Fruit fly (Drosophila melanogaster) whole organism, embryonic: ENCODE data around the gene CG46440.

ENCODE experiments used
- Adf1 ChIP-seq: fragments of 200-800 bp; sonication (Bioruptor generic); IDR thresholded peaks from 2 replicates; pipeline ENCODE4 v1.3.6; 2022; ENCODE audit warnings: missing biosample characterization, missing genetic modification characterization
- Bdp1 ChIP-seq: fragments of 200-800 bp; sonication (Bioruptor generic); optimal IDR thresholded peaks from 3 replicates; lab custom pipeline; 2016; ENCODE audit warnings: missing biosample characterization, missing genetic modification characterization
- BtbVII ChIP-seq: fragments of 200-800 bp; sonication (Bioruptor generic); optimal IDR thresholded peaks from 3 replicates; lab custom pipeline; 2017; ENCODE audit warnings: missing biosample characterization, mild to moderate bottlenecking, missing genetic modification characterization
- CG10147 ChIP-seq: fragments of 200-800 bp; sonication (Bioruptor generic); optimal IDR thresholded peaks from 2 replicates; lab custom pipeline; 2019; ENCODE audit warnings: missing biosample characterization, mild to moderate bottlenecking, missing genetic modification characterization, moderate library complexity
- CG10209 ChIP-seq: fragments of 200-800 bp; sonication (Bioruptor generic); optimal IDR thresholded peaks from 3 replicates; lab custom pipeline; 2017; ENCODE audit warnings: missing biosample characterization, mild to moderate bottlenecking, missing genetic modification characterization, missing genetic modification reagents
- CG10267 ChIP-seq: fragments of 200-800 bp; sonication (Bioruptor generic); optimal IDR thresholded peaks from 2 replicates; lab custom pipeline; 2018; ENCODE audit warnings: missing biosample characterization, mild to moderate bottlenecking, missing genetic modification characterization, moderate library complexity
- CG10431 ChIP-seq: fragments of 200-800 bp; sonication (Bioruptor generic); optimal IDR thresholded peaks from 3 replicates; lab custom pipeline; 2018; ENCODE audit warnings: missing biosample characterization, mild to moderate bottlenecking, missing genetic modification characterization
- CG11696 ChIP-seq: fragments of 200-800 bp; sonication (Bioruptor generic); IDR thresholded peaks from 2 replicates; pipeline ENCODE4 v1.3.6; 2022; ENCODE audit warnings: missing biosample characterization, missing genetic modification characterization
- CG1233 ChIP-seq: fragments of 200-800 bp; sonication (Bioruptor generic); optimal IDR thresholded peaks from 4 replicates; lab custom pipeline; 2018; ENCODE audit warnings: missing biosample characterization, mild to moderate bottlenecking, missing genetic modification characterization
- CG13287 ChIP-seq: fragments of 200-800 bp; sonication (Bioruptor generic); IDR thresholded peaks from 2 replicates; pipeline ENCODE4 v1.3.6; 2022; ENCODE audit warnings: missing biosample characterization, missing genetic modification characterization; ENCODE audit not compliant: partially characterized antibody
- CG14860 ChIP-seq: fragments of 200-800 bp; sonication (Bioruptor generic); IDR thresholded peaks from 3 replicates; pipeline ENCODE4 v1.3.6; 2022; ENCODE audit warnings: missing biosample characterization, missing genetic modification characterization; ENCODE audit not compliant: partially characterized antibody
- CG15479 ChIP-seq: fragments of 200-800 bp; sonication (Bioruptor generic); optimal IDR thresholded peaks from 3 replicates; lab custom pipeline; 2019; ENCODE audit warnings: missing biosample characterization, mild to moderate bottlenecking, missing genetic modification characterization, moderate library complexity
- CG15601 ChIP-seq: fragments of 200-800 bp; sonication (Bioruptor generic); optimal IDR thresholded peaks from 3 replicates; lab custom pipeline; 2019; ENCODE audit warnings: missing biosample characterization, mild to moderate bottlenecking, missing genetic modification characterization, moderate library complexity
- CG17359 ChIP-seq: fragments of 200-800 bp; sonication (Bioruptor generic); optimal IDR thresholded peaks from 3 replicates; lab custom pipeline; 2018; ENCODE audit warnings: missing biosample characterization, mild to moderate bottlenecking, missing genetic modification characterization, moderate library complexity
- CG2712 ChIP-seq: fragments of 200-800 bp; optimal IDR thresholded peaks from 3 replicates; lab custom pipeline; 2019; ENCODE audit warnings: missing biosample characterization, mild to moderate bottlenecking, missing genetic modification characterization, moderate library complexity
- CG30020 ChIP-seq: fragments of 200-800 bp; optimal IDR thresholded peaks from 2 replicates; lab custom pipeline; 2019; ENCODE audit warnings: missing biosample characterization, mild to moderate bottlenecking, missing genetic modification characterization, moderate library complexity
- CG32772 ChIP-seq: fragments of 200-800 bp; sonication (Bioruptor generic); IDR thresholded peaks from 2 replicates; pipeline ENCODE4 v1.3.6; 2022; ENCODE audit warnings: missing biosample characterization, missing genetic modification characterization
- CG43689 ChIP-seq: fragments of 200-800 bp; sonication (Bioruptor generic); IDR thresholded peaks from 2 replicates; pipeline ENCODE4 v1.3.6; 2022; ENCODE audit warnings: missing biosample characterization, missing genetic modification characterization
- CG7357 ChIP-seq: fragments of 200-800 bp; sonication (Bioruptor generic); IDR thresholded peaks from 3 replicates; pipeline ENCODE4 v1.3.6; 2022; ENCODE audit warnings: missing biosample characterization, missing genetic modification characterization
- CG7372 ChIP-seq: fragments of 200-800 bp; sonication (Bioruptor generic); IDR thresholded peaks from 2 replicates; pipeline ENCODE4 v1.3.6; 2022; ENCODE audit warnings: missing biosample characterization, missing genetic modification characterization
- CG7839 ChIP-seq: fragments of 200-800 bp; sonication (Bioruptor generic); optimal IDR thresholded peaks from 3 replicates; lab custom pipeline; 2018; ENCODE audit warnings: missing biosample characterization, mild to moderate bottlenecking, missing genetic modification characterization, moderate library complexity
- CG8089 ChIP-seq: fragments of 200-800 bp; sonication (Bioruptor generic); optimal IDR thresholded peaks from 3 replicates; lab custom pipeline; 2016; ENCODE audit warnings: missing biosample characterization, missing genetic modification characterization
- CG9797 ChIP-seq: fragments of 200-800 bp; sonication (Bioruptor generic); optimal IDR thresholded peaks from 3 replicates; lab custom pipeline; 2018; ENCODE audit warnings: missing biosample characterization, mild to moderate bottlenecking, missing genetic modification characterization
- CG9932 ChIP-seq: fragments of 200-800 bp; sonication (Bioruptor generic); IDR thresholded peaks from 2 replicates; pipeline ENCODE4 v1.3.6; 2022; ENCODE audit warnings: missing biosample characterization, missing genetic modification characterization
- Chrac-16 ChIP-seq: fragments of 200-800 bp; sonication (Bioruptor generic); optimal IDR thresholded peaks from 3 replicates; lab custom pipeline; 2016; ENCODE audit warnings: missing biosample characterization, missing genetic modification characterization
- Dip3 ChIP-seq: fragments of 200-800 bp; sonication (Bioruptor generic); optimal IDR thresholded peaks from 3 replicates; lab custom pipeline; 2016; ENCODE audit warnings: missing biosample characterization, missing genetic modification characterization
- Dll ChIP-seq: fragments of 200-800 bp; sonication (Bioruptor generic); IDR thresholded peaks from 4 replicates; pipeline ENCODE4 v1.3.6; 2022; ENCODE audit warnings: missing biosample characterization, missing genetic modification characterization; ENCODE audit not compliant: partially characterized antibody
- E2f1 ChIP-seq: fragments of 200-800 bp; sonication (Bioruptor generic); IDR thresholded peaks from 2 replicates; pipeline ENCODE4 v1.3.6; 2022; ENCODE audit warnings: missing biosample characterization, missing genetic modification characterization
- E2f2 ChIP-seq: fragments of 200-800 bp; sonication (Bioruptor generic); IDR thresholded peaks from 2 replicates; pipeline ENCODE4 v1.3.6; 2022; ENCODE audit warnings: missing biosample characterization, missing genetic modification characterization
- HLH3B ChIP-seq: fragments of 200-800 bp; sonication (Bioruptor generic); IDR thresholded peaks from 2 replicates; pipeline ENCODE4 v1.3.6; 2022; ENCODE audit warnings: missing biosample characterization, missing genetic modification characterization
- HLH54F ChIP-seq: fragments of 200-800 bp; sonication (Bioruptor generic); optimal IDR thresholded peaks from 3 replicates; lab custom pipeline; 2016; ENCODE audit warnings: missing biosample characterization, missing genetic modification characterization
- Hmx ChIP-seq: fragments of 200-800 bp; sonication (Bioruptor generic); optimal IDR thresholded peaks from 2 replicates; lab custom pipeline; 2016; ENCODE audit warnings: missing biosample characterization, missing genetic modification characterization
- Kr ChIP-seq: fragments of 200-800 bp; sonication (Bioruptor generic); optimal IDR thresholded peaks from 2 replicates; lab custom pipeline; 2017; ENCODE audit warnings: missing biosample characterization, mild to moderate bottlenecking, missing genetic modification characterization
- MESR4 ChIP-seq: fragments of 200-800 bp; sonication (Bioruptor generic); optimal IDR thresholded peaks from 2 replicates; lab custom pipeline; 2018; ENCODE audit warnings: missing biosample characterization, mild to moderate bottlenecking, missing genetic modification characterization, moderate library complexity
- Oli ChIP-seq: fragments of 200-800 bp; sonication (Bioruptor generic); optimal IDR thresholded peaks from 2 replicates; lab custom pipeline; 2018; ENCODE audit warnings: missing biosample characterization, mild to moderate bottlenecking, missing genetic modification characterization, moderate library complexity
- Scr ChIP-seq: fragments of 200-800 bp; sonication (Bioruptor generic); IDR thresholded peaks from 2 replicates; pipeline ENCODE4 v1.3.6; 2022; ENCODE audit warnings: missing biosample characterization, missing genetic modification characterization; ENCODE audit not compliant: partially characterized antibody
- Sry-δ ChIP-seq: fragments of 200-800 bp; sonication (Bioruptor generic); optimal IDR thresholded peaks from 2 replicates; lab custom pipeline; 2016; ENCODE audit warnings: missing biosample characterization, missing genetic modification characterization
- az2 ChIP-seq: fragments of 200-800 bp; sonication (Bioruptor generic); optimal IDR thresholded peaks from 3 replicates; lab custom pipeline; 2016; ENCODE audit warnings: missing biosample characterization, missing genetic modification characterization
- crp ChIP-seq, 2 experiments: fragments of 200-800 bp; sonication (Bioruptor generic); optimal IDR thresholded peaks; 2 replicates in 1 of 2; 3 replicates in 1 of 2; lab custom pipeline; 2017; ENCODE audit warnings: missing biosample characterization in 2 of 2, missing genetic modification characterization in 2 of 2, mild to moderate bottlenecking in 1 of 2, moderate library complexity in 1 of 2
- emc ChIP-seq: fragments of 200-800 bp; sonication (Bioruptor generic); optimal IDR thresholded peaks from 2 replicates; lab custom pipeline; 2016; ENCODE audit warnings: missing biosample characterization, missing genetic modification characterization
- ind ChIP-seq: fragments of 200-800 bp; sonication (Bioruptor generic); optimal IDR thresholded peaks from 3 replicates; lab custom pipeline; 2016; ENCODE audit warnings: missing biosample characterization, missing genetic modification characterization
- insv ChIP-seq, 2 experiments: fragments of 200-800 bp; sonication (Bioruptor generic); optimal IDR thresholded peaks; 3 replicates each; lab custom pipeline; 2016 to 2018; ENCODE audit warnings: missing biosample characterization in 2 of 2, missing genetic modification characterization in 2 of 2
- lov ChIP-seq, 2 experiments: fragments of 200-800 bp in 1 of 2; fragments of >200 bp in 1 of 2; sonication (Bioruptor generic) in 1 of 2; IDR thresholded peaks in 1 of 2; optimal IDR thresholded peaks in 1 of 2; 2 replicates in 1 of 2; 3 replicates in 1 of 2; pipeline versions ENCODE4 v1.3.6 to Lab custom; 2017 to 2022; ENCODE audit warnings: missing biosample characterization in 1 of 2, missing genetic modification characterization in 1 of 2
- p53 ChIP-seq: fragments of 200-800 bp; sonication (Bioruptor generic); optimal IDR thresholded peaks from 2 replicates; lab custom pipeline; 2016; ENCODE audit warnings: missing biosample characterization, missing genetic modification characterization
- pan ChIP-seq, 4 experiments: fragments of >200 bp in 3 of 4; fragments of 200-800 bp in 1 of 4; sonication (Bioruptor generic) in 1 of 4; optimal IDR thresholded peaks in 3 of 4; IDR thresholded peaks in 1 of 4; 2 replicates each; pipeline versions ENCODE4 v1.3.6 to Lab custom; 2017 to 2022; ENCODE audit warnings: missing biosample characterization in 2 of 4, missing genetic modification characterization in 2 of 4, mixed read lengths in 1 of 4
- sd ChIP-seq: fragments of 200-800 bp; sonication (Bioruptor generic); optimal IDR thresholded peaks from 3 replicates; lab custom pipeline; 2018; ENCODE audit warnings: missing biosample characterization, mild to moderate bottlenecking, missing genetic modification characterization, moderate library complexity
- tna ChIP-seq: fragments of 200-800 bp; sonication (Bioruptor generic); IDR thresholded peaks from 2 replicates; pipeline ENCODE4 v1.3.6; 2022; ENCODE audit warnings: missing biosample characterization, missing genetic modification characterization; ENCODE audit not compliant: partially characterized antibody
- ttk ChIP-seq: fragments of 200-800 bp; sonication (Bioruptor generic); IDR thresholded peaks from 2 replicates; pipeline ENCODE4 v2.1.2; 2022; ENCODE audit warnings: missing biosample characterization, missing genetic modification characterization
- z ChIP-seq: fragments of 200-800 bp; sonication (Bioruptor generic); IDR thresholded peaks from 3 replicates; pipeline ENCODE4 v1.3.6; 2022; ENCODE audit warnings: missing biosample characterization, missing genetic modification characterization

The CG46440 gene

DNA sequence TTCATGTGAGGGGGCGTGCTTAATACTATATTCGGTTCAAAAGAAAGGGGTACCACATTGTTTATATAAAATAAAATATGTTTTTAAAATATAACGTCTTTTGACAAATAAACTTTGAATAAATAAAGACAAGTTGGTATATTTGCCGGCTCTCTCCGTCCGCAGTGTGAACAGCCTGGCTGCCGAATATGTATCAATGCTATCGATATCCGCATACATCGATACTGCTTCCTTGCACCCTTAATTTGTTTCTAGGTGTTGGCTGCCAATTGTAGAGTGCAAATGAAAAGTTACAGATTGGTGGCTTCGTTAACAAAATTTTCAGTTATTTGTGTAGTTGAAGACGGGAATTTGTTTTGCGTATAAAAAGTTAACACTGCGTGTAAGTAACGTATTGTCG, 2.2 kb upstream of the CG46440 start, which contains the start of gene Gbeta13F (continued):
- TF ChIP-seq CG14860 (GFP tag; lab: Robert Waterston, UW) (peak; percentile 37; the same call in 1 of the 3 replicates), CG32772 (GFP tag; lab: Robert Waterston, UW) (no peak), CG7839 (tag; lab: Kevin White, UChicago) (no peak), ttk (GFP tag; lab: Robert Waterston, UW) (no peak; the same call in 1 of the 2 replicates), CG13287 (no peak), Sry-δ (GFP tag; lab: Kevin White, UChicago) (peak; percentile 45), CG10209 (GFP tag; lab: Kevin White, UChicago) (no peak), CG11696 (GFP tag; lab: Robert Waterston, UW) (no peak), pan (optimal IDR thresholded peaks at IDR 0.05; lab: Kevin White, UChicago) (no peak), pan (GFP tag; optimal IDR thresholded peaks at IDR 0.05 in 1 of 2, IDR thresholded peaks at IDR 0.05 in 1 of 2) (peak in 1 of 2 experiments; percentile 21), CG10147 (GFP tag; lab: Kevin White, UChicago) (no peak), Scr (GFP tag; lab: Robert Waterston, UW) (peak; percentile 56), BtbVII (GFP tag; lab: Kevin White, UChicago) (no peak), E2f2 (peak; percentile 20; the same call in 1 of the 2 replicates), Kr (GFP tag; lab: Kevin White, UChicago) (no peak), CG30020 (tag; lab: Kevin White, UChicago) (peak; percentile 68), HLH3B (GFP tag; lab: Robert Waterston, UW) (no peak), z (GFP tag; lab: Robert Waterston, UW) (no peak), crp (GFP tag; optimal IDR thresholded peaks at IDR 0.05; lab: Kevin White, UChicago) (no peak), CG17359 (tag; lab: Kevin White, UChicago) (no peak), Oli (tag; lab: Kevin White, UChicago) (no peak), CG10431 (no peak), CG9797 (GFP tag; lab: Kevin White, UChicago) (peak; percentile 6), HLH54F (GFP tag; lab: Kevin White, UChicago) (no peak), Bdp1 (GFP tag; lab: Kevin White, UChicago) (no peak), emc (no peak), CG2712 (tag; lab: Kevin White, UChicago) (peak; percentile 0), Dip3 (GFP tag; lab: Kevin White, UChicago) (no peak), CG43689 (GFP tag; lab: Robert Waterston, UW) (no peak), sd (tag; lab: Kevin White, UChicago) (no peak), CG7357 (GFP tag; lab: Robert Waterston, UW) (peak; percentile 94), CG10267 (tag; lab: Kevin White, UChicago) (no peak), p53 (GFP tag; lab: Kevin White, UChicago) (no peak), tna (GFP tag; lab: Robert Waterston, UW) (no peak), CG1233 (GFP tag; lab: Kevin White, UChicago) (no peak), MESR4 (peak; percentile 76), insv (GFP tag; optimal IDR thresholded peaks at IDR 0.05; lab: Kevin White, UChicago) (no peak), Chrac-16 (GFP tag; lab: Kevin White, UChicago) (no peak), Adf1 (GFP tag; lab: Robert Waterston, UW) (no peak), CG15601 (tag; lab: Kevin White, UChicago) (no peak), CG7372 (no peak), Hmx (GFP tag; lab: Kevin White, UChicago) (no peak), lov (optimal IDR thresholded peaks at IDR 0.05; lab: Kevin White, UChicago) (no peak), lov (GFP tag; IDR thresholded peaks at IDR 0.05; lab: Robert Waterston, UW) (no peak), az2 (no peak), CG9932 (peak; percentile 55), ind (GFP tag; lab: Kevin White, UChicago) (no peak), E2f1 (0 out of 2 replicates have a peak, but pooled peaks have one; percentile 16), CG15479 (no peak), CG8089 (no peak), Dll (GFP tag; lab: Robert Waterston, UW) (peak; percentile 40; the same call in 1 of the 4 replicates)
